Worm (Caenorhabditis elegans) whole organism, L4 larva: Measurements from ENCODE around the gene F21C10.7.

Source experiments
- D1046.2 ChIP-seq: fragments of 200-800 bp; sonication (Bioruptor generic); IDR thresholded peaks from 2 replicates; pipeline ENCODE4 v1.3.6; 2022; ENCODE audit warnings: missing genetic modification characterization, missing compliant biosample characterization
- F44E2.7 ChIP-seq: fragments of 200-800 bp; sonication (Bioruptor generic); IDR thresholded peaks from 2 replicates; pipeline ENCODE4 v2.1.2; 2022; ENCODE audit warnings: missing genetic modification characterization, missing compliant biosample characterization
- R02D3.7 ChIP-seq: fragments of 150-350 bp; sonication (generic microtip); optimal IDR thresholded peaks from 3 replicates; lab custom pipeline; 2014; ENCODE audit warnings: missing biosample characterization, missing genetic modification characterization
- aha-1 ChIP-seq: fragments of 150-350 bp; peaks from one replicate; lab custom pipeline; 2014; ENCODE audit warnings: missing biosample characterization, missing genetic modification characterization
- aly-2 ChIP-seq: sonication (generic microtip); optimal IDR thresholded peaks from 2 replicates; lab custom pipeline; 2018; ENCODE audit warnings: missing biosample characterization, missing genetic modification characterization
- arid-1 ChIP-seq: fragments of 200-800 bp; sonication (Bioruptor generic); conservative IDR thresholded peaks from 2 replicates; pipeline ENCODE4 v1.3.6; 2022; ENCODE audit warnings: missing genetic modification reagents, missing genetic modification characterization, missing compliant biosample characterization
- ceh-28 ChIP-seq: fragments of 150-350 bp; optimal IDR thresholded peaks from 2 replicates; lab custom pipeline; 2014; ENCODE audit warnings: missing biosample characterization, missing genetic modification reagents, missing genetic modification characterization
- ceh-44 ChIP-seq: fragments of 200-800 bp; sonication (Bioruptor generic); IDR thresholded peaks from 2 replicates; pipeline ENCODE4 v1.3.6; 2022; ENCODE audit warnings: missing genetic modification reagents, missing genetic modification characterization, missing compliant biosample characterization
- ceh-62 ChIP-seq: sonication (generic microtip); optimal IDR thresholded peaks from 2 replicates; lab custom pipeline; 2017; ENCODE audit warnings: missing biosample characterization, missing genetic modification characterization
- cey-2 ChIP-seq: sonication (generic microtip); optimal IDR thresholded peaks from 3 replicates; lab custom pipeline; 2017; ENCODE audit warnings: missing genetic modification characterization, mild to moderate bottlenecking, missing compliant biosample characterization, antibody characterized with exemption, borderline replicate concordance; ENCODE audit not compliant: insufficient read depth
- ctbp-1 ChIP-seq: fragments of 200-800 bp; sonication (Bioruptor generic); IDR thresholded peaks from 2 replicates; pipeline ENCODE4 v1.3.6; 2022; ENCODE audit warnings: missing genetic modification reagents, missing genetic modification characterization, missing compliant biosample characterization
- dmd-9 ChIP-seq: fragments of 200-800 bp; sonication (Bioruptor generic); IDR thresholded peaks from 2 replicates; pipeline ENCODE4 v1.3.6; 2022; ENCODE audit warnings: missing genetic modification reagents, missing genetic modification characterization, missing compliant biosample characterization
- egl-27 ChIP-seq: sonication (generic microtip); optimal IDR thresholded peaks from 3 replicates; lab custom pipeline; 2017; ENCODE audit warnings: missing biosample characterization, missing genetic modification reagents, missing genetic modification characterization
- fos-1 ChIP-seq: fragments of 150-350 bp; optimal IDR thresholded peaks from 2 replicates; lab custom pipeline; 2014; ENCODE audit warnings: missing biosample characterization, missing genetic modification characterization
- hif-1 ChIP-seq, 2 experiments: sonication (generic microtip); optimal IDR thresholded peaks; 2 replicates each; lab custom pipeline; 2016 to 2017; ENCODE audit warnings: missing compliant biosample characterization in 2 of 2, missing genetic modification characterization in 2 of 2, missing genetic modification reagents in 2 of 2, missing genotype in 2 of 2, mild to moderate bottlenecking in 1 of 2
- hlh-30 ChIP-seq: sonication (generic microtip); optimal IDR thresholded peaks from 2 replicates; lab custom pipeline; 2017; ENCODE audit warnings: antibody characterized with exemption, mild to moderate bottlenecking, missing genetic modification characterization, missing compliant biosample characterization; ENCODE audit not compliant: insufficient read depth
- hmg-1.1 ChIP-seq: fragments of 200-800 bp; sonication (Bioruptor generic); IDR thresholded peaks from 2 replicates; pipeline ENCODE4 v1.3.6; 2022; ENCODE audit warnings: missing genetic modification reagents, missing genetic modification characterization, missing compliant biosample characterization
- jun-1 ChIP-seq: fragments of 150-350 bp; optimal IDR thresholded peaks from 2 replicates; lab custom pipeline; 2014; ENCODE audit warnings: missing biosample characterization, missing genetic modification reagents, missing genetic modification characterization
- lin-15B ChIP-seq: fragments of 150-350 bp; sonication (generic microtip); optimal IDR thresholded peaks from 3 replicates; lab custom pipeline; 2014; ENCODE audit warnings: missing biosample characterization, missing genetic modification characterization
- lin-29 ChIP-seq: fragments of 200-800 bp; sonication (Bioruptor generic); IDR thresholded peaks from 2 replicates; pipeline ENCODE4 v1.3.6; 2022; ENCODE audit warnings: missing genetic modification reagents, missing genetic modification characterization, missing compliant biosample characterization
- lin-38 ChIP-seq: fragments of 200-800 bp; sonication (Bioruptor generic); IDR thresholded peaks from 2 replicates; pipeline ENCODE4 v1.3.6; 2022; ENCODE audit warnings: missing genetic modification reagents, missing genetic modification characterization, missing compliant biosample characterization
- lin-39 ChIP-seq: fragments of 150-350 bp; optimal IDR thresholded peaks from 2 replicates; lab custom pipeline; 2014; ENCODE audit warnings: missing biosample characterization, missing genetic modification reagents, missing genetic modification characterization
- madf-9 ChIP-seq: fragments of 200-800 bp; sonication (Bioruptor generic); conservative IDR thresholded peaks from 2 replicates; pipeline ENCODE4 v1.3.6; 2022; ENCODE audit warnings: missing genetic modification reagents, missing genetic modification characterization, missing compliant biosample characterization
- mdl-1 ChIP-seq, 2 experiments: fragments of 150-350 bp in 1 of 2; sonication (generic microtip) in 1 of 2; optimal IDR thresholded peaks; 2 replicates each; lab custom pipeline; 2014 to 2017; ENCODE audit warnings: missing biosample characterization in 2 of 2, missing genetic modification characterization in 2 of 2
- mes-2 ChIP-seq: sonication (generic microtip); optimal IDR thresholded peaks from 2 replicates; lab custom pipeline; 2016; ENCODE audit warnings: missing genotype, mild to moderate bottlenecking, missing genetic modification characterization, missing compliant biosample characterization; ENCODE audit not compliant: poor library complexity, severe bottlenecking
- mxl-2 ChIP-seq: fragments of 200-800 bp; sonication (Bioruptor generic); conservative IDR thresholded peaks from 2 replicates; pipeline ENCODE4 v1.3.6; 2022; ENCODE audit warnings: missing genetic modification reagents, missing genetic modification characterization, missing compliant biosample characterization
- mxl-3 ChIP-seq: fragments of 200-800 bp; sonication (Bioruptor generic); optimal IDR thresholded peaks from 2 replicates; lab custom pipeline; 2018; ENCODE audit warnings: mild to moderate bottlenecking, missing genetic modification characterization, missing compliant biosample characterization
- nhr-10 ChIP-seq: fragments of 150-350 bp; optimal IDR thresholded peaks from 2 replicates; lab custom pipeline; 2014; ENCODE audit warnings: missing biosample characterization, missing genetic modification characterization
- nhr-102 ChIP-seq: sonication (generic microtip); optimal IDR thresholded peaks from 2 replicates; lab custom pipeline; 2016; ENCODE audit warnings: mild to moderate bottlenecking, missing genetic modification characterization, moderate library complexity, missing compliant biosample characterization
- nhr-111 ChIP-seq: fragments of 200-800 bp; sonication (Bioruptor generic); optimal IDR thresholded peaks from 2 replicates; lab custom pipeline; 2018; ENCODE audit warnings: mild to moderate bottlenecking, missing genetic modification characterization, missing compliant biosample characterization
- nhr-237 ChIP-seq: sonication (generic microtip); optimal IDR thresholded peaks from 2 replicates; lab custom pipeline; 2017; ENCODE audit warnings: missing biosample characterization, missing genetic modification characterization
- nhr-25 ChIP-seq: sonication (generic microtip); optimal IDR thresholded peaks from 2 replicates; lab custom pipeline; 2017; ENCODE audit warnings: missing genetic modification characterization, mild to moderate bottlenecking, missing compliant biosample characterization, antibody characterized with exemption, moderate library complexity, borderline replicate concordance; ENCODE audit not compliant: insufficient read depth
- nhr-48 ChIP-seq: sonication (generic microtip); optimal IDR thresholded peaks from 2 replicates; lab custom pipeline; 2016; ENCODE audit warnings: mild to moderate bottlenecking, missing genetic modification characterization, missing compliant biosample characterization
- nhr-6 ChIP-seq: fragments of 150-350 bp; optimal IDR thresholded peaks from 2 replicates; lab custom pipeline; 2014; ENCODE audit warnings: missing biosample characterization, missing genetic modification characterization
- nhr-77 ChIP-seq: fragments of 150-350 bp; optimal IDR thresholded peaks from 2 replicates; lab custom pipeline; 2014; ENCODE audit warnings: missing biosample characterization, missing genetic modification characterization
- php-3 ChIP-seq: fragments of 200-800 bp; sonication (Bioruptor generic); IDR thresholded peaks from 2 replicates; pipeline ENCODE4 v1.3.6; 2022; ENCODE audit warnings: missing genetic modification reagents, missing genetic modification characterization, missing compliant biosample characterization
- rbr-2 ChIP-seq: sonication (generic microtip); optimal IDR thresholded peaks from 2 replicates; lab custom pipeline; 2016; ENCODE audit warnings: missing genotype, missing genetic modification characterization, missing compliant biosample characterization
- saeg-2 ChIP-seq: fragments of 200-800 bp; sonication (Bioruptor generic); IDR thresholded peaks from 2 replicates; pipeline ENCODE4 v1.3.6; 2022; ENCODE audit warnings: missing genetic modification reagents, missing genetic modification characterization, missing compliant biosample characterization
- snpc-1.2 ChIP-seq: fragments of 200-800 bp; sonication (Bioruptor generic); IDR thresholded peaks from 2 replicates; pipeline ENCODE4 v1.3.6; 2022; ENCODE audit warnings: missing genetic modification reagents, missing genetic modification characterization, missing compliant biosample characterization
- unc-130 ChIP-seq: sonication (generic microtip); optimal IDR thresholded peaks from 2 replicates; lab custom pipeline; 2016; ENCODE audit warnings: missing genetic modification reagents, missing genetic modification characterization, missing compliant biosample characterization
- vab-7 ChIP-seq: fragments of 200-800 bp; sonication (Bioruptor generic); IDR thresholded peaks from 2 replicates; pipeline ENCODE4 v1.3.6; 2022; ENCODE audit warnings: missing genetic modification reagents, missing genetic modification characterization, missing compliant biosample characterization
- zip-11 ChIP-seq: fragments of 200-800 bp; sonication (Bioruptor generic); IDR thresholded peaks from 2 replicates; pipeline ENCODE4 v1.3.6; 2022; ENCODE audit warnings: missing genetic modification characterization, missing compliant biosample characterization
- ztf-11 ChIP-seq: fragments of 150-350 bp; optimal IDR thresholded peaks from 2 replicates; lab custom pipeline; 2014; ENCODE audit warnings: missing biosample characterization, missing genetic modification characterization

The F21C10.7 gene

DNA sequence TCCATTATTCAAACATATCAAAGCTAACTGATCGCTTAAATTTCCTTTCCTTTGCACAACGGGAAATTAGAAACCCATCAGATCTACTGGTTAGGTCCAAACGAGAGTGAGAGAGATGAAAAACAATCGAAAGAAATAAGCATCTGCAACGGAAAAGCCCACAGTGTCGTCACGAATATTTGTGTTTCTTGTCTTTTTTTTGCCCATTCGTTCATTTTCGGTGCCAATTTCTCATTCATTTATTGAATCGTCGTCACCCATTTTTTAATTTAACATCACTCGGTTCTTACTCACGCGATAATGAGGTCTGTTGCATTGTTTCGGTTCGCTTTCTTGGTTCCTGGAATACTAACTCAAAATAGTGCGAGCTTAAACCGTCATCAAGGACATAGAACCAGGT, 11.6 kb downstream of the F21C10.7 start, which contains the start of gene F21C10.6 (continued):
- no peak for TF ChIP-seq fos-1
- no peak for TF ChIP-seq ceh-44 (GFP tag; lab: Robert Waterston, UW)
- no peak for TF ChIP-seq cey-2 (tag; lab: Kevin White, UChicago)

DNA sequence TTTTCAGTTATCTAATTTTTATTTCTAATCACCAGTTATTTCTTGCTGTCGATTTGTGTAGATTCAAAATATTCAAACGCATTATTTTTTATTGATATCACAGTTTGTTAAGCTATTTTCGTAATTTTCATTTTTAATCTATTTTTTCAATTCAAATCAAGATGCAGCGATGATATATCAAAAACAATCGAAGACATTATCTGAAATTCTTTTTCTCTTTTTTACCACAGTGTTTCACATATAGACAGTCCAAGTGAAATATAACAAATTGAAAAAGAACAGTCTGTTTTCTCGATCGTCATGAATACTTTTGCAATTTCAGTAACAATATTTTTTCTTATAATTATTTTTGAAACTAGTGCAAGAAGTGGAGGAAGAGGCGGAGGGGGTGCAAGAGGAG, 12.8 kb downstream of the F21C10.7 start, which contains the start of gene F21C10.5:
TSS of gene F21C10.5 (plus strand) at position 301 of the 400 bp plus-strand sequence.
- TF ChIP-seq madf-9 (GFP tag; lab: Robert Waterston, UW) (no peak), snpc-1.2 (GFP tag; lab: Robert Waterston, UW) (no peak), vab-7 (GFP tag; lab: Robert Waterston, UW) (no peak), php-3 (GFP tag; lab: Robert Waterston, UW) (no peak), ceh-62 (tag; lab: Kevin White, UChicago) (no peak)

DNA sequence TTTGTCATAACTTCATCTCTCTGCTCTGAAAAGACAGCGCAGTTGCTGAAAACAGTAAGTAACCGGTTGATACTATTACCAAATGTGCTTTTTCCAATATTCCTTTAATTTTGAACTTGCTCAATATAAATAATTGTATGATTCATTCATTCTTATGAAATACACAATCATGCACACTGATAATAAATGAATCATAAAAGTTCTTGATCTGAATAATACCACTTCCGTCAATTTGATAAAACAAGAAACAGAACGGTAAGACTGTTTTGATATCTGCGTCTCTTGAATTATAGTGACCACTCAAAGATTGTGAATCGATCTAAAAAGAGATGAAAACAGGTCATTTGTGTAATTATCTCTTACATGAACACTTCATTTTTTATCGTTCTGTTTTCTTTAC, 13.7 kb downstream of the F21C10.7 start, which contains the start of gene F21C10.4:
TSS of gene F21C10.4 (plus strand) at position 301 of the 400 bp plus-strand sequence.
- TF ChIP-seq lin-29 (GFP tag; lab: Robert Waterston, UW), result no peak
- no peak for TF ChIP-seq hmg-1.1 (GFP tag; lab: Robert Waterston, UW)
- no peak for TF ChIP-seq zip-11 (GFP tag; lab: Robert Waterston, UW)
- no peak for TF ChIP-seq nhr-77 (tag; lab: Kevin White, UChicago)
- no peak for TF ChIP-seq egl-27 (tag; lab: Kevin White, UChicago)

DNA sequence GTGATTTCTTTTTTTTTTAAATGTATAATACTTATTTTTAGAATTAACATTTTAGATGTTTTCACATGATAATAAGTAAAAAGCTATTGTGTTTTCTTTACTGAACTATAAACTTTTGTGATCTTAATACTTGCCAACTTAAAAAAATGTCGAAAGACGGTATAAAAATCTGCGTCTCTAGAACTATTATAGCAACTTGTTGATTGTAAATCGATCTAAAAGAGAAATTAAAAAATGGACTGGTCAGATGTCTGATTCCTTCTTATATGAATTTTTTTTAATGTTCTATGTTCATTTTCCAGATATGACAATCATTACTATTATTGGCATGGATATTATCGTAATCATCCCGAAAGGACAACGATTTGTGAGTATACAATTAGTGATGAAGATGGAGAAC, 15.2 kb downstream of the F21C10.7 start, which contains the start of gene F21C10.3:
TSS of gene F21C10.3 (plus strand) at position 301 of the 400 bp plus-strand sequence.
- TF ChIP-seq aha-1 (tag; lab: Kevin White, UChicago) (peak; percentile 13), saeg-2 (no peak)
- TF ChIP-seq, all 104 proteins: peak for 1

DNA sequence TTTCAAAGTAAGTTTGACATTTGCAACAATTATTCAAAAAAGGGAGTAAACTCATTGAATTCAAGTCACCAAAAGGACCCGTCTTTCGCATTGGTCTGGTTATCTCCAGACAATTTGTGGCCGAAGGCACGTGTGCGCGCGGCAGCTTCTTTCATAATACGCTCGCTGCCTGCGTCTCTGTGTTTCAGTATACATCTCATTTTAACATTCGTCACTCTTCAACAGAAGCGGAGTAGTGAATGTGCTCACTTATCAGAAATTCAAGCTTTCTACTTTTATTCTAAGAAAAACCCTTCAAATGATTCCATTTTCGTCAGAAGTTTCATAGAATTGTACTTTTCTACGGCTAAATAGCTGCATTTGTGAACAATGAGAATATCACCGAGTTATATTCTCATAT, 16.0 kb downstream of the F21C10.7 start:
- TF ChIP-seq ctbp-1 (GFP tag; lab: Robert Waterston, UW) (peak; percentile 70; the same call in 1 of the 2 replicates), lin-39 (no peak), mxl-2 (no peak), mdl-1 (tag; optimal IDR thresholded peaks at IDR 0.05; lab: Kevin White, UChicago) (peak; percentile 64 to 93), aly-2 (tag; lab: Kevin White, UChicago) (no peak), aha-1 (tag; lab: Kevin White, UChicago) (no peak), F44E2.7 (no peak), lin-38 (no peak), rbr-2 (tag; lab: Kevin White, UChicago) (no peak), nhr-10 (tag; lab: Kevin White, UChicago) (no peak), dmd-9 (GFP tag; lab: Robert Waterston, UW) (no peak), nhr-111 (GFP tag; lab: Kevin White, UChicago) (no peak), hif-1 (tag; optimal IDR thresholded peaks at IDR 0.05; lab: Kevin White, UChicago) (no peak), nhr-102 (tag; lab: Kevin White, UChicago) (no peak), D1046.2 (GFP tag; lab: Robert Waterston, UW) (no peak), jun-1 (tag; lab: Kevin White, UChicago) (no peak), unc-130 (GFP tag; lab: Kevin White, UChicago) (no peak), mes-2 (tag; lab: Kevin White, UChicago) (no peak), R02D3.7 (tag; lab: Kevin White, UChicago) (no peak), nhr-25 (no peak), nhr-48 (peak; percentile 41), lin-29 (GFP tag; lab: Robert Waterston, UW) (no peak), hlh-30 (tag; lab: Kevin White, UChicago) (peak; percentile 86), php-3 (GFP tag; lab: Robert Waterston, UW) (no peak), vab-7 (GFP tag; lab: Robert Waterston, UW) (no peak), ztf-11 (no peak), arid-1 (GFP tag; lab: Robert Waterston, UW) (no peak), ceh-28 (tag; lab: Kevin White, UChicago) (no peak), lin-15B (tag; lab: Kevin White, UChicago) (no peak), mxl-3 (GFP tag; lab: Kevin White, UChicago) (peak; percentile 77), nhr-6 (tag; lab: Kevin White, UChicago) (no peak), nhr-237 (tag; lab: Kevin White, UChicago) (no peak)
